Fruit fly (Drosophila melanogaster) whole organism, embryonic: Measurements from ENCODE around the gene MsR1.

Source experiments
- Antp ChIP-seq: fragments of 200-800 bp; sonication (Bioruptor generic); optimal IDR thresholded peaks from 3 replicates; lab custom pipeline; 2016; ENCODE audit warnings: missing biosample characterization, missing genetic modification characterization
- Atf6 ChIP-seq: fragments of 200-800 bp; sonication (Bioruptor generic); IDR thresholded peaks from 2 replicates; pipeline ENCODE4 v1.3.6; 2022; ENCODE audit warnings: missing biosample characterization, missing genetic modification characterization
- C15 ChIP-seq: fragments of 200-800 bp; sonication (Bioruptor generic); IDR thresholded peaks from 3 replicates; pipeline ENCODE4 v1.3.6; 2022; ENCODE audit warnings: missing biosample characterization, missing genetic modification characterization
- CG10274 ChIP-seq: fragments of 200-800 bp; sonication (Bioruptor generic); optimal IDR thresholded peaks from 3 replicates; lab custom pipeline; 2017; ENCODE audit warnings: missing biosample characterization, mild to moderate bottlenecking, missing genetic modification characterization
- CG11504 ChIP-seq: fragments of 200-800 bp; sonication (Bioruptor generic); optimal IDR thresholded peaks from 3 replicates; lab custom pipeline; 2019; ENCODE audit warnings: missing biosample characterization, mild to moderate bottlenecking, missing genetic modification characterization, moderate library complexity
- CG12071 ChIP-seq: fragments of 200-800 bp; sonication (Bioruptor generic); optimal IDR thresholded peaks from 3 replicates; lab custom pipeline; 2018; ENCODE audit warnings: missing biosample characterization, mild to moderate bottlenecking, missing genetic modification characterization
- CG14860 ChIP-seq: fragments of 200-800 bp; sonication (Bioruptor generic); IDR thresholded peaks from 3 replicates; pipeline ENCODE4 v1.3.6; 2022; ENCODE audit warnings: missing biosample characterization, missing genetic modification characterization; ENCODE audit not compliant: partially characterized antibody
- CG15011 ChIP-seq: fragments of 200-800 bp; sonication (Bioruptor generic); optimal IDR thresholded peaks from 3 replicates; lab custom pipeline; 2018; ENCODE audit warnings: missing biosample characterization, mild to moderate bottlenecking, missing genetic modification characterization
- CG15479 ChIP-seq: fragments of 200-800 bp; sonication (Bioruptor generic); optimal IDR thresholded peaks from 3 replicates; lab custom pipeline; 2019; ENCODE audit warnings: missing biosample characterization, mild to moderate bottlenecking, missing genetic modification characterization, moderate library complexity
- CG1832 ChIP-seq: fragments of 200-800 bp; sonication (Bioruptor generic); optimal IDR thresholded peaks from 2 replicates; lab custom pipeline; 2017; ENCODE audit warnings: missing biosample characterization, mild to moderate bottlenecking, missing genetic modification characterization, inconsistent platforms
- CG2199 ChIP-seq: fragments of 200-800 bp; sonication (Bioruptor generic); IDR thresholded peaks from 3 replicates; pipeline ENCODE4 v1.3.6; 2022; ENCODE audit warnings: missing biosample characterization, missing genetic modification characterization
- CG2202 ChIP-seq: fragments of 200-800 bp; sonication (Bioruptor generic); optimal IDR thresholded peaks from 2 replicates; lab custom pipeline; 2018; ENCODE audit warnings: missing biosample characterization, mild to moderate bottlenecking, missing genetic modification characterization
- CG2678 ChIP-seq: fragments of 200-800 bp; sonication (Bioruptor generic); optimal IDR thresholded peaks from 3 replicates; lab custom pipeline; 2019; ENCODE audit warnings: missing biosample characterization, mild to moderate bottlenecking, missing genetic modification characterization, moderate library complexity
- CG30020 ChIP-seq: fragments of 200-800 bp; optimal IDR thresholded peaks from 2 replicates; lab custom pipeline; 2019; ENCODE audit warnings: missing biosample characterization, mild to moderate bottlenecking, missing genetic modification characterization, moderate library complexity
- CG4328 ChIP-seq: fragments of 200-800 bp; sonication (Bioruptor generic); optimal IDR thresholded peaks from 3 replicates; lab custom pipeline; 2017; ENCODE audit warnings: missing biosample characterization, missing genetic modification reagents, missing genetic modification characterization
- CG7372 ChIP-seq: fragments of 200-800 bp; sonication (Bioruptor generic); IDR thresholded peaks from 2 replicates; pipeline ENCODE4 v1.3.6; 2022; ENCODE audit warnings: missing biosample characterization, missing genetic modification characterization
- CG7786 ChIP-seq: fragments of 200-800 bp; sonication (Bioruptor generic); optimal IDR thresholded peaks from 2 replicates; lab custom pipeline; 2016; ENCODE audit warnings: missing biosample characterization, missing genetic modification characterization
- CG7839 ChIP-seq: fragments of 200-800 bp; sonication (Bioruptor generic); optimal IDR thresholded peaks from 3 replicates; lab custom pipeline; 2018; ENCODE audit warnings: missing biosample characterization, mild to moderate bottlenecking, missing genetic modification characterization, moderate library complexity
- CG8388 ChIP-seq: fragments of 200-800 bp; sonication (Bioruptor generic); optimal IDR thresholded peaks from 2 replicates; lab custom pipeline; 2019; ENCODE audit warnings: missing biosample characterization, mild to moderate bottlenecking, missing genetic modification characterization, moderate library complexity
- CG9817 ChIP-seq: fragments of 200-800 bp; sonication (Bioruptor generic); optimal IDR thresholded peaks from 2 replicates; lab custom pipeline; 2018; ENCODE audit warnings: missing biosample characterization, mild to moderate bottlenecking, missing genetic modification characterization, moderate library complexity
- D ChIP-seq, 2 experiments: fragments of 200-800 bp in 1 of 2; fragments of >200 bp in 1 of 2; sonication (Bioruptor generic) in 1 of 2; optimal IDR thresholded peaks; 2 replicates in 1 of 2; 3 replicates in 1 of 2; lab custom pipeline; 2017; ENCODE audit warnings: mild to moderate bottlenecking in 1 of 2, missing biosample characterization in 1 of 2, missing genetic modification characterization in 1 of 2, missing genetic modification reagents in 1 of 2
- D19A ChIP-seq: fragments of 200-800 bp; optimal IDR thresholded peaks from 3 replicates; lab custom pipeline; 2019; ENCODE audit warnings: missing biosample characterization, mild to moderate bottlenecking, missing genetic modification characterization, moderate library complexity
- Dip3 ChIP-seq: fragments of 200-800 bp; sonication (Bioruptor generic); optimal IDR thresholded peaks from 3 replicates; lab custom pipeline; 2016; ENCODE audit warnings: missing biosample characterization, missing genetic modification characterization
- Ets97D ChIP-seq: fragments of 200-800 bp; sonication (Bioruptor generic); optimal IDR thresholded peaks from 3 replicates; lab custom pipeline; 2016; ENCODE audit warnings: missing biosample characterization, missing genetic modification characterization
- Gsc ChIP-seq: fragments of 200-800 bp; sonication (Bioruptor generic); IDR thresholded peaks from 2 replicates; pipeline ENCODE4 v1.3.6; 2022; ENCODE audit warnings: missing biosample characterization, missing genetic modification characterization
- HHEX ChIP-seq: fragments of 200-800 bp; sonication (Bioruptor generic); optimal IDR thresholded peaks from 3 replicates; lab custom pipeline; 2017; ENCODE audit warnings: missing biosample characterization, mild to moderate bottlenecking, missing genetic modification characterization, missing genetic modification reagents
- Hr51 ChIP-seq, 2 experiments: fragments of 200-800 bp; sonication (Bioruptor generic); optimal IDR thresholded peaks; 2 replicates in 1 of 2; 3 replicates in 1 of 2; lab custom pipeline; 2016 to 2018; ENCODE audit warnings: missing biosample characterization in 2 of 2, missing genetic modification characterization in 2 of 2, mild to moderate bottlenecking in 1 of 2, moderate library complexity in 1 of 2
- Hsf ChIP-seq: fragments of 200-800 bp; sonication (Bioruptor generic); optimal IDR thresholded peaks from 3 replicates; lab custom pipeline; 2016; ENCODE audit warnings: missing biosample characterization, missing genetic modification characterization
- Myb ChIP-seq: fragments of 200-800 bp; sonication (Bioruptor generic); optimal IDR thresholded peaks from 2 replicates; lab custom pipeline; 2016; ENCODE audit warnings: missing biosample characterization, missing genetic modification characterization
- NfI ChIP-seq: fragments of 200-800 bp; sonication (Bioruptor generic); optimal IDR thresholded peaks from 3 replicates; lab custom pipeline; 2018; ENCODE audit warnings: missing biosample characterization, mild to moderate bottlenecking, missing genetic modification characterization, moderate library complexity
- Rfx ChIP-seq: fragments of 200-800 bp; sonication (Bioruptor generic); IDR thresholded peaks from 2 replicates; pipeline ENCODE4 v1.3.6; 2022; ENCODE audit warnings: missing biosample characterization, missing genetic modification characterization
- ac ChIP-seq: fragments of 200-800 bp; sonication (Bioruptor generic); optimal IDR thresholded peaks from 3 replicates; lab custom pipeline; 2017; ENCODE audit warnings: missing biosample characterization, mild to moderate bottlenecking, missing genetic modification characterization
- bcd ChIP-seq: fragments of 200-800 bp; sonication (Bioruptor generic); optimal IDR thresholded peaks from 2 replicates; lab custom pipeline; 2017; ENCODE audit warnings: missing biosample characterization, mild to moderate bottlenecking, missing genetic modification characterization
- btn ChIP-seq: fragments of 200-800 bp; sonication (Bioruptor generic); optimal IDR thresholded peaks from 2 replicates; lab custom pipeline; 2016; ENCODE audit warnings: missing biosample characterization, missing genetic modification characterization
- cwo ChIP-seq: fragments of 200-800 bp; sonication (Bioruptor generic); optimal IDR thresholded peaks from 3 replicates; lab custom pipeline; 2017; ENCODE audit warnings: missing biosample characterization, missing genetic modification characterization, mild to moderate bottlenecking, moderate library complexity, missing genetic modification reagents
- dysf ChIP-seq: fragments of 200-800 bp; sonication (Bioruptor generic); IDR thresholded peaks from 3 replicates; pipeline ENCODE4 v1.3.6; 2022; ENCODE audit warnings: missing biosample characterization, missing genetic modification characterization
- hkb ChIP-seq, 2 experiments: fragments of 200-800 bp in 1 of 2; fragments of >200 bp in 1 of 2; sonication (Bioruptor generic) in 1 of 2; IDR thresholded peaks in 1 of 2; optimal IDR thresholded peaks in 1 of 2; 2 replicates each; pipeline versions ENCODE4 v1.3.6 to Lab custom; 2017 to 2022; ENCODE audit warnings: missing biosample characterization in 1 of 2, missing genetic modification characterization in 1 of 2
- jumu ChIP-seq: fragments of 200-800 bp; sonication (Bioruptor generic); optimal IDR thresholded peaks from 3 replicates; lab custom pipeline; 2016; ENCODE audit warnings: missing biosample characterization, missing genetic modification characterization
- kah ChIP-seq: fragments of 200-800 bp; sonication (Bioruptor generic); optimal IDR thresholded peaks from 2 replicates; lab custom pipeline; 2018; ENCODE audit warnings: missing biosample characterization, mild to moderate bottlenecking, missing genetic modification characterization
- lov ChIP-seq, 2 experiments: fragments of 200-800 bp in 1 of 2; fragments of >200 bp in 1 of 2; sonication (Bioruptor generic) in 1 of 2; IDR thresholded peaks in 1 of 2; optimal IDR thresholded peaks in 1 of 2; 2 replicates in 1 of 2; 3 replicates in 1 of 2; pipeline versions ENCODE4 v1.3.6 to Lab custom; 2017 to 2022; ENCODE audit warnings: missing biosample characterization in 1 of 2, missing genetic modification characterization in 1 of 2
- nerfin-2 ChIP-seq: fragments of 200-800 bp; sonication (Bioruptor generic); IDR thresholded peaks from 2 replicates; pipeline ENCODE4 v1.3.6; 2022; ENCODE audit warnings: missing biosample characterization, missing genetic modification characterization; ENCODE audit not compliant: partially characterized antibody
- pb ChIP-seq: fragments of 200-800 bp; sonication (Bioruptor generic); optimal IDR thresholded peaks from 3 replicates; lab custom pipeline; 2016; ENCODE audit warnings: missing biosample characterization, missing genetic modification characterization
- sqz ChIP-seq: fragments of 200-800 bp; sonication (Bioruptor generic); optimal IDR thresholded peaks from 3 replicates; lab custom pipeline; 2018; ENCODE audit warnings: missing biosample characterization, mild to moderate bottlenecking, missing genetic modification characterization
- sr ChIP-seq: fragments of 200-800 bp; sonication (Bioruptor generic); IDR thresholded peaks from 3 replicates; pipeline ENCODE4 v1.3.6; 2022; ENCODE audit warnings: missing biosample characterization, missing genetic modification characterization
- tin ChIP-seq: fragments of 200-800 bp; sonication (Bioruptor generic); optimal IDR thresholded peaks from 3 replicates; lab custom pipeline; 2016; ENCODE audit warnings: missing biosample characterization, missing genetic modification characterization
- tio ChIP-seq: fragments of 200-800 bp; sonication (Bioruptor generic); optimal IDR thresholded peaks from 2 replicates; lab custom pipeline; 2017; ENCODE audit warnings: missing biosample characterization, missing genetic modification characterization, inconsistent platforms
- unc-4 ChIP-seq: fragments of 200-800 bp; sonication (Bioruptor generic); IDR thresholded peaks from 2 replicates; pipeline ENCODE4 v1.3.6; 2022; ENCODE audit warnings: missing biosample characterization, missing genetic modification characterization; ENCODE audit not compliant: partially characterized antibody

Gene MsR1

dm6 chr3L:2373421-2374043, 51.0 kb downstream of the MsR1 start, which contains the start of the genes mRpL23 and CG9004 (continued):
- peak; percentile 97 for TF ChIP-seq Ets97D (GFP tag; lab: Kevin White, UChicago)
- TF ChIP-seq CG7786 (GFP tag; lab: Kevin White, UChicago): peak; percentile 98
- TF ChIP-seq CG10274 (GFP tag; lab: Kevin White, UChicago): peak; percentile 91
- peak; percentile 98 for TF ChIP-seq CG8388 (GFP tag; lab: Kevin White, UChicago)
- peak; percentile 98 for TF ChIP-seq CG15011 (GFP tag; lab: Kevin White, UChicago)
- peak; percentile 99 for TF ChIP-seq CG2199 (GFP tag; lab: Robert Waterston, UW)
- peak; percentile 99 for TF ChIP-seq Gsc
- TF ChIP-seq HHEX (GFP tag; lab: Kevin White, UChicago): peak; percentile 99
- TF ChIP-seq D (optimal IDR thresholded peaks at IDR 0.05; lab: Kevin White, UChicago): no peak
- TF ChIP-seq D (GFP tag; optimal IDR thresholded peaks at IDR 0.05; lab: Kevin White, UChicago): peak; percentile 98
- TF ChIP-seq Hsf: peak; percentile 100
- peak; percentile 95 for TF ChIP-seq kah (GFP tag; lab: Kevin White, UChicago)
- TF ChIP-seq nerfin-2: no peak
- peak; percentile 98 for TF ChIP-seq sr
- peak; percentile 100 for TF ChIP-seq CG7372 (GFP tag; lab: Robert Waterston, UW)
- TF ChIP-seq CG2202 (tag; lab: Kevin White, UChicago): peak; percentile 98
- TF ChIP-seq lov (optimal IDR thresholded peaks at IDR 0.05; lab: Kevin White, UChicago): no peak
- TF ChIP-seq lov (GFP tag; IDR thresholded peaks at IDR 0.05; lab: Robert Waterston, UW): peak; percentile 99
- TF ChIP-seq hkb (optimal IDR thresholded peaks at IDR 0.05; lab: Kevin White, UChicago): peak; percentile 6
- peak; percentile 99 for TF ChIP-seq hkb (GFP tag; IDR thresholded peaks at IDR 0.05; lab: Robert Waterston, UW)
- TF ChIP-seq Dip3 (GFP tag; lab: Kevin White, UChicago): peak; percentile 99
- peak; percentile 97 for TF ChIP-seq sqz (GFP tag; lab: Kevin White, UChicago)
- peak; percentile 97 for TF ChIP-seq Antp (GFP tag; lab: Kevin White, UChicago)
- no peak for TF ChIP-seq CG1832
- peak; percentile 99 for TF ChIP-seq NfI (GFP tag; lab: Kevin White, UChicago)
- TF ChIP-seq CG14860: no peak
- TF ChIP-seq jumu (GFP tag; lab: Kevin White, UChicago): peak; percentile 98
- peak; percentile 97 for TF ChIP-seq cwo (GFP tag; lab: Kevin White, UChicago)
- peak; percentile 95 for TF ChIP-seq ac (GFP tag; lab: Kevin White, UChicago)
- peak; percentile 99 for TF ChIP-seq tio (GFP tag; lab: Kevin White, UChicago)
- peak; percentile 91 for TF ChIP-seq Myb (GFP tag; lab: Kevin White, UChicago)
- peak; percentile 100 for TF ChIP-seq tin (GFP tag; lab: Kevin White, UChicago)
- TF ChIP-seq CG30020: peak; percentile 89
- peak; percentile 70 for TF ChIP-seq CG15479 (GFP tag; lab: Kevin White, UChicago)
- peak; percentile 99 for TF ChIP-seq C15
- TF ChIP-seq CG12071 (GFP tag; lab: Kevin White, UChicago): peak; percentile 97
- peak; percentile 98 for TF ChIP-seq CG11504 (tag; lab: Kevin White, UChicago)
- TF ChIP-seq CG7839: peak; percentile 99
- peak; percentile 100 for TF ChIP-seq dysf (GFP tag; lab: Robert Waterston, UW)
- peak; percentile 99 for TF ChIP-seq CG2678
- TF ChIP-seq btn (GFP tag; lab: Kevin White, UChicago): peak; percentile 96
- TF ChIP-seq CG9817 (tag; lab: Kevin White, UChicago): peak; percentile 99
- 0 out of 2 replicates have a peak, but pooled peaks have one; percentile 19 for TF ChIP-seq unc-4 (GFP tag; lab: Robert Waterston, UW)
- peak; percentile 100 for TF ChIP-seq Rfx (GFP tag; lab: Robert Waterston, UW)
- TF ChIP-seq Atf6 (GFP tag; lab: Robert Waterston, UW): peak; percentile 99
- TF ChIP-seq CG4328: peak; percentile 97
- TF ChIP-seq bcd (GFP tag; lab: Kevin White, UChicago): peak; percentile 99
- TF ChIP-seq D19A (tag; lab: Kevin White, UChicago): peak; percentile 95
- peak; percentile 95 for TF ChIP-seq pb
- peak; percentile 99 for TF ChIP-seq Hr51 (GFP tag; optimal IDR thresholded peaks at IDR 0.05; lab: Kevin White, UChicago)
